Fruit fly (Drosophila melanogaster) whole organism, wandering third instar larva: ENCODE measurements around the gene Atpalpha.
A peak's percentile ranks its signal among the peaks of the same experiment; 100 is the strongest.

Source experiments
- CG32264 ChIP-seq: fragments of 200-800 bp; sonication (Bioruptor generic); optimal IDR thresholded peaks from 2 replicates; lab custom pipeline; 2016; ENCODE audit warnings: missing biosample characterization, missing genetic modification characterization
- CrebA ChIP-seq: fragments of 200-800 bp; sonication (Bioruptor generic); optimal IDR thresholded peaks from 2 replicates; lab custom pipeline; 2016; ENCODE audit warnings: missing biosample characterization, mild to moderate bottlenecking, missing genetic modification characterization, borderline replicate concordance
- Dif ChIP-seq: fragments of 200-275, 200-300 bp; sonication (Bioruptor generic); optimal IDR thresholded peaks from 2 replicates; lab custom pipeline; 2018; ENCODE audit warnings: missing biosample characterization, missing genetic modification characterization; ENCODE audit not compliant: partially characterized antibody
- HLH106 ChIP-seq: fragments of 200-800 bp; optimal IDR thresholded peaks from 3 replicates; lab custom pipeline; 2019; ENCODE audit warnings: missing biosample characterization, mild to moderate bottlenecking, missing genetic modification characterization, moderate library complexity
- Hnf4 ChIP-seq: fragments of 200-800 bp; sonication (Bioruptor generic); optimal IDR thresholded peaks from 2 replicates; lab custom pipeline; 2016; ENCODE audit warnings: missing biosample characterization, mild to moderate bottlenecking, missing genetic modification characterization
- Hr78 ChIP-seq: fragments of >200 bp; optimal IDR thresholded peaks from 2 replicates; lab custom pipeline; 2017; ENCODE audit warnings: missing biosample characterization, missing genetic modification characterization
- Jra ChIP-seq: sonication (Bioruptor generic); optimal IDR thresholded peaks from 2 replicates; lab custom pipeline; 2016; ENCODE audit warnings: missing biosample characterization, missing genetic modification characterization
- Mio ChIP-seq: sonication (Bioruptor generic); optimal IDR thresholded peaks from 2 replicates; lab custom pipeline; 2016; ENCODE audit warnings: missing biosample characterization, missing genetic modification characterization
- Myc ChIP-seq: fragments of >200 bp; optimal IDR thresholded peaks from 2 replicates; lab custom pipeline; 2017
- N ChIP-seq: fragments of >200 bp; optimal IDR thresholded peaks from 2 replicates; lab custom pipeline; 2018; ENCODE audit warnings: missing biosample characterization, missing external identifiers, missing genetic modification characterization
- OdsH ChIP-seq: fragments of 200-800 bp; sonication (Bioruptor generic); optimal IDR thresholded peaks from 2 replicates; lab custom pipeline; 2016; ENCODE audit warnings: missing biosample characterization, mild to moderate bottlenecking, missing genetic modification characterization
- Rel ChIP-seq, 2 experiments: fragments of 200-800 bp; sonication (Bioruptor generic) in 1 of 2; optimal IDR thresholded peaks; 2 replicates in 1 of 2; 3 replicates in 1 of 2; lab custom pipeline; 2016 to 2019; ENCODE audit warnings: mild to moderate bottlenecking in 2 of 2, missing biosample characterization in 2 of 2, missing genetic modification characterization in 2 of 2, moderate library complexity in 1 of 2
- br ChIP-seq: fragments of 200-800 bp; sonication (Bioruptor generic); optimal IDR thresholded peaks from 2 replicates; lab custom pipeline; 2016; ENCODE audit warnings: missing biosample characterization, missing genetic modification characterization
- brk ChIP-seq: fragments of 200-800 bp; sonication (Bioruptor generic); optimal IDR thresholded peaks from 2 replicates; lab custom pipeline; 2016; ENCODE audit warnings: missing biosample characterization, mild to moderate bottlenecking, missing genetic modification characterization
- dl ChIP-seq, 2 experiments: fragments of 175-275, 200-275 bp in 1 of 2; fragments of 200-275 bp in 1 of 2; sonication (Bioruptor generic); optimal IDR thresholded peaks; lab custom pipeline; 2018; ENCODE audit warnings: mild to moderate bottlenecking in 2 of 2, missing biosample characterization in 2 of 2, missing genetic modification characterization in 2 of 2, moderate library complexity in 2 of 2; ENCODE audit not compliant: partially characterized antibody in 2 of 2, insufficient read depth in 1 of 2
- dmrt93B ChIP-seq: fragments of 200-800 bp; sonication (Bioruptor generic); optimal IDR thresholded peaks from 2 replicates; lab custom pipeline; 2018; ENCODE audit warnings: missing biosample characterization, mild to moderate bottlenecking, missing genetic modification characterization
- dsf ChIP-seq: sonication (Bioruptor generic); optimal IDR thresholded peaks from 2 replicates; lab custom pipeline; 2016; ENCODE audit warnings: missing biosample characterization, missing genetic modification characterization, borderline replicate concordance
- ey ChIP-seq: fragments of 200-800 bp; sonication (Bioruptor generic); optimal IDR thresholded peaks from 2 replicates; lab custom pipeline; 2016; ENCODE audit warnings: missing biosample characterization, missing genetic modification characterization
- foxo ChIP-seq, 2 experiments: fragments of 200-800 bp; sonication (Bioruptor generic); optimal IDR thresholded peaks; 2 replicates in 1 of 2; 3 replicates in 1 of 2; lab custom pipeline; 2016 to 2017; ENCODE audit warnings: missing biosample characterization in 2 of 2, missing genetic modification characterization in 2 of 2
- fru ChIP-seq: fragments of 200-800 bp; sonication (Bioruptor generic); optimal IDR thresholded peaks from 3 replicates; lab custom pipeline; 2016; ENCODE audit warnings: missing biosample characterization, mild to moderate bottlenecking, missing genetic modification characterization
- h ChIP-seq: fragments of 200-800 bp; sonication (Bioruptor generic); optimal IDR thresholded peaks from 3 replicates; lab custom pipeline; 2016; ENCODE audit warnings: missing biosample characterization, mild to moderate bottlenecking, missing genetic modification characterization
- jim ChIP-seq: fragments of 175-275, 200-325 bp; sonication (Bioruptor generic); optimal IDR thresholded peaks from 2 replicates; lab custom pipeline; 2016; ENCODE audit warnings: missing biosample characterization, mild to moderate bottlenecking, missing genetic modification characterization
- lola ChIP-seq: fragments of >200 bp; optimal IDR thresholded peaks from 2 replicates; lab custom pipeline; 2017; ENCODE audit warnings: missing biosample characterization, missing genetic modification characterization
- pan ChIP-seq: fragments of >200 bp; optimal IDR thresholded peaks from 2 replicates; lab custom pipeline; 2017
- psq ChIP-seq: fragments of 200-800 bp; sonication (Bioruptor generic); optimal IDR thresholded peaks from 3 replicates; lab custom pipeline; 2017; ENCODE audit warnings: missing biosample characterization, mild to moderate bottlenecking, missing genetic modification characterization, moderate library complexity
- rgr ChIP-seq: fragments of 200-800 bp; sonication (Bioruptor generic); optimal IDR thresholded peaks from 3 replicates; lab custom pipeline; 2016; ENCODE audit warnings: missing biosample characterization, mild to moderate bottlenecking, missing genetic modification characterization
- sage ChIP-seq: fragments of 200-800 bp; sonication (Bioruptor generic); optimal IDR thresholded peaks from 2 replicates; lab custom pipeline; 2016; ENCODE audit warnings: missing biosample characterization, mild to moderate bottlenecking, missing genetic modification characterization
- sv ChIP-seq: fragments of 200-800 bp; sonication (Bioruptor generic); optimal IDR thresholded peaks from 3 replicates; lab custom pipeline; 2016; ENCODE audit warnings: missing biosample characterization, missing genetic modification characterization
- tai ChIP-seq: sonication (Bioruptor generic); optimal IDR thresholded peaks from 2 replicates; lab custom pipeline; 2016; ENCODE audit warnings: missing biosample characterization, missing genetic modification characterization
- usp ChIP-seq: fragments of >200 bp; optimal IDR thresholded peaks from 2 replicates; lab custom pipeline; 2017; ENCODE audit warnings: missing biosample characterization, missing genetic modification characterization
- woc ChIP-seq: sonication (Bioruptor generic); optimal IDR thresholded peaks from 2 replicates; lab custom pipeline; 2016; ENCODE audit warnings: missing biosample characterization, mild to moderate bottlenecking, missing genetic modification characterization

Gene Atpalpha

dm6 chr3R:20987836-20988235 is 39.3 kb downstream of the Atpalpha start, which contains the start of gene CG43446:
TSS of gene CG43446 (minus strand) at chr3R:20987936.
- no peak for TF ChIP-seq ey (GFP tag; lab: Kevin White, UChicago)
- TF ChIP-seq pan (lab: Kevin White, UChicago), result no peak
- TF ChIP-seq HLH106, result no peak

dm6 chr3R:20988560-20988959 is 40.0 kb downstream of the Atpalpha start:
- TF ChIP-seq Hnf4 (GFP tag; lab: Kevin White, UChicago), result no peak
- TF ChIP-seq Rel (GFP tag; optimal IDR thresholded peaks at IDR 0.05; lab: Kevin White, UChicago), result no peak
- no peak for TF ChIP-seq Rel (tag; optimal IDR thresholded peaks at IDR 0.05; lab: Kevin White, UChicago)
- TF ChIP-seq OdsH (GFP tag; lab: Kevin White, UChicago), result no peak
- TF ChIP-seq jim (GFP tag; lab: Kevin White, UChicago), result no peak
- TF ChIP-seq usp (GFP tag; lab: Kevin White, UChicago), result no peak
- TF ChIP-seq tai (GFP tag; lab: Kevin White, UChicago), result no peak
- TF ChIP-seq, all 38 proteins: peak for 0

- TF ChIP-seq fru (no peak), Dif (GFP tag; lab: Kevin White, UChicago) (no peak), Myc (lab: Kevin White, UChicago) (no peak), brk (no peak), Rel (GFP tag; optimal IDR thresholded peaks at IDR 0.05; lab: Kevin White, UChicago) (no peak), Rel (tag; optimal IDR thresholded peaks at IDR 0.05; lab: Kevin White, UChicago) (no peak), sv (no peak)
Observed at dm6 chr3R:20989046-20989445, 40.5 kb downstream of the Atpalpha start.

- TF ChIP-seq dmrt93B (GFP tag; lab: Kevin White, UChicago), result peak; percentile 19
- TF ChIP-seq h, result no peak
- no peak for TF ChIP-seq brk
- TF ChIP-seq lola, result no peak
- no peak for TF ChIP-seq Hr78 (GFP tag; lab: Kevin White, UChicago)
- no peak for TF ChIP-seq usp (GFP tag; lab: Kevin White, UChicago)
- TF ChIP-seq woc (GFP tag; lab: Kevin White, UChicago), result no peak
- no peak for TF ChIP-seq N (GFP tag; lab: Kevin White, UChicago)
- TF ChIP-seq sv, result peak; percentile 23
- TF ChIP-seq Dif (GFP tag; lab: Kevin White, UChicago), result no peak
- no peak for TF ChIP-seq ey (GFP tag; lab: Kevin White, UChicago)
- peak; percentile 33 for TF ChIP-seq HLH106
- no peak for TF ChIP-seq Rel (GFP tag; optimal IDR thresholded peaks at IDR 0.05; lab: Kevin White, UChicago)
- no peak for TF ChIP-seq Rel (tag; optimal IDR thresholded peaks at IDR 0.05; lab: Kevin White, UChicago)
- TF ChIP-seq sage (GFP tag; lab: Kevin White, UChicago), result no peak
- no peak for TF ChIP-seq dl (GFP tag; optimal IDR thresholded peaks at IDR 0.05; lab: Kevin White, UChicago; ENCODE audit: insufficient read depth in 1 of 2, partially characterized antibody in 2 of 2)
- no peak for TF ChIP-seq pan (lab: Kevin White, UChicago)
- no peak for TF ChIP-seq CrebA (GFP tag; lab: Kevin White, UChicago)
Observed at dm6 chr3R:20989657-20990056, 41.1 kb downstream of the Atpalpha start.

dm6 chr3R:20990409-20990808 is 41.9 kb downstream of the Atpalpha start:
- TF ChIP-seq Myc (lab: Kevin White, UChicago) (no peak), Jra (no peak), foxo (GFP tag; optimal IDR thresholded peaks at IDR 0.05; lab: Kevin White, UChicago) (no peak), lola (no peak), br (GFP tag; lab: Kevin White, UChicago) (no peak)

dm6 chr3R:20998319-20998718 is 49.8 kb downstream of the Atpalpha start:
- TF ChIP-seq Hr78 (GFP tag; lab: Kevin White, UChicago) (no peak), dsf (GFP tag; lab: Kevin White, UChicago) (no peak), Mio (no peak), jim (GFP tag; lab: Kevin White, UChicago) (no peak), rgr (no peak), psq (GFP tag; lab: Kevin White, UChicago) (no peak), foxo (GFP tag; optimal IDR thresholded peaks at IDR 0.05; lab: Kevin White, UChicago) (no peak), OdsH (GFP tag; lab: Kevin White, UChicago) (no peak), lola (no peak), dmrt93B (GFP tag; lab: Kevin White, UChicago) (no peak), Rel (GFP tag; optimal IDR thresholded peaks at IDR 0.05; lab: Kevin White, UChicago) (no peak), Rel (tag; optimal IDR thresholded peaks at IDR 0.05; lab: Kevin White, UChicago) (no peak), CG32264 (GFP tag; lab: Kevin White, UChicago) (no peak), Jra (no peak), dl (GFP tag; optimal IDR thresholded peaks at IDR 0.05; lab: Kevin White, UChicago; ENCODE audit: insufficient read depth in 1 of 2, partially characterized antibody in 2 of 2) (no peak), Dif (GFP tag; lab: Kevin White, UChicago) (no peak), CrebA (GFP tag; lab: Kevin White, UChicago) (no peak), sv (no peak), HLH106 (no peak)
- TF ChIP-seq, all 38 proteins: peak for 0
